Worm (Caenorhabditis elegans) whole organism, late embryonic: ENCODE data around the gene skat-1.
A peak's percentile ranks its signal among the peaks of the same experiment; 100 is the strongest.
"Not testable (repeated sequence)": the region's sequence is repeated elsewhere in the genome, so short reads cannot be mapped to it uniquely, and the experiment has no call there.

Experiments used
- C38D4.7 ChIP-seq: fragments of 200-800 bp; sonication (Bioruptor generic); optimal IDR thresholded peaks from 2 replicates; lab custom pipeline; 2018; ENCODE audit warnings: mild to moderate bottlenecking, missing genetic modification characterization, moderate library complexity, missing compliant biosample characterization
- F13H6.1 ChIP-seq: sonication (generic microtip); optimal IDR thresholded peaks from 2 replicates; lab custom pipeline; 2016; ENCODE audit warnings: missing genetic modification characterization, missing compliant biosample characterization
- Y22D7AL.16 ChIP-seq: sonication (generic microtip); optimal IDR thresholded peaks from 2 replicates; lab custom pipeline; 2016; ENCODE audit warnings: missing genetic modification characterization, missing compliant biosample characterization
- ceh-18 ChIP-seq: sonication (generic microtip); optimal IDR thresholded peaks from 2 replicates; lab custom pipeline; 2016; ENCODE audit warnings: missing genetic modification characterization, missing compliant biosample characterization
- ceh-2 ChIP-seq: sonication (generic microtip); optimal IDR thresholded peaks from 2 replicates; lab custom pipeline; 2016; ENCODE audit warnings: missing genotype, missing genetic modification characterization, missing compliant biosample characterization
- ceh-24 ChIP-seq: sonication (generic microtip); optimal IDR thresholded peaks from 2 replicates; lab custom pipeline; 2016; ENCODE audit warnings: mild to moderate bottlenecking, missing genetic modification characterization, missing compliant biosample characterization
- ceh-30 ChIP-seq: fragments of 150-350 bp; optimal IDR thresholded peaks from 2 replicates; lab custom pipeline; 2014; ENCODE audit warnings: missing biosample characterization, missing genetic modification characterization
- ceh-34 ChIP-seq: sonication (generic microtip); optimal IDR thresholded peaks from 2 replicates; lab custom pipeline; 2016; ENCODE audit warnings: mild to moderate bottlenecking, missing genetic modification characterization, missing compliant biosample characterization
- ceh-45 ChIP-seq: fragments of 200-800 bp; sonication (Bioruptor generic); IDR thresholded peaks from 2 replicates; pipeline ENCODE4 v1.3.6; 2022; ENCODE audit warnings: missing genetic modification reagents, missing genetic modification characterization, missing compliant biosample characterization
- ceh-6 ChIP-seq: fragments of 200-800 bp; sonication (Bioruptor generic); optimal IDR thresholded peaks from 2 replicates; lab custom pipeline; 2018; ENCODE audit warnings: mild to moderate bottlenecking, missing genetic modification characterization, missing compliant biosample characterization
- che-1 ChIP-seq: sonication (generic microtip); optimal IDR thresholded peaks from 2 replicates; lab custom pipeline; 2016; ENCODE audit warnings: mild to moderate bottlenecking, missing genetic modification characterization, missing compliant biosample characterization
- dve-1 ChIP-seq: sonication (generic microtip); optimal IDR thresholded peaks from 2 replicates; lab custom pipeline; 2017; ENCODE audit warnings: antibody characterized with exemption, mild to moderate bottlenecking, missing genetic modification characterization, missing compliant biosample characterization
- elt-2 ChIP-seq: sonication (generic microtip); optimal IDR thresholded peaks from 2 replicates; lab custom pipeline; 2016; ENCODE audit warnings: missing genetic modification reagents, missing genetic modification characterization, missing compliant biosample characterization
- elt-4 ChIP-seq: sonication (generic microtip); optimal IDR thresholded peaks from 2 replicates; lab custom pipeline; 2016; ENCODE audit warnings: missing genetic modification characterization, missing compliant biosample characterization
- eyg-1 ChIP-seq: sonication (generic microtip); optimal IDR thresholded peaks from 2 replicates; lab custom pipeline; 2016; ENCODE audit warnings: missing genotype, missing genetic modification characterization, missing compliant biosample characterization
- fax-1 ChIP-seq: sonication (generic microtip); optimal IDR thresholded peaks from 2 replicates; lab custom pipeline; 2016; ENCODE audit warnings: missing genotype, missing genetic modification characterization, missing compliant biosample characterization
- hlh-13 ChIP-seq: fragments of 200-800 bp; sonication (Bioruptor generic); optimal IDR thresholded peaks from 2 replicates; lab custom pipeline; 2018; ENCODE audit warnings: mild to moderate bottlenecking, missing genetic modification characterization, missing compliant biosample characterization
- hlh-15 ChIP-seq: sonication (generic microtip); optimal IDR thresholded peaks from 2 replicates; lab custom pipeline; 2016; ENCODE audit warnings: missing genetic modification characterization, missing compliant biosample characterization
- hlh-6 ChIP-seq: sonication (generic microtip); optimal IDR thresholded peaks from 2 replicates; lab custom pipeline; 2016; ENCODE audit warnings: missing genotype, missing genetic modification characterization, missing compliant biosample characterization
- hlh-8 ChIP-seq: sonication (generic microtip); optimal IDR thresholded peaks from 2 replicates; lab custom pipeline; 2016; ENCODE audit warnings: missing genotype, missing genetic modification characterization, missing compliant biosample characterization
- lim-6 ChIP-seq: sonication (generic microtip); optimal IDR thresholded peaks from 2 replicates; lab custom pipeline; 2016; ENCODE audit warnings: missing genetic modification characterization, missing compliant biosample characterization
- mec-3 ChIP-seq: sonication (generic microtip); optimal IDR thresholded peaks from 2 replicates; lab custom pipeline; 2016; ENCODE audit warnings: borderline replicate concordance, missing genetic modification characterization, missing compliant biosample characterization
- nfya-1 ChIP-seq: sonication (generic microtip); optimal IDR thresholded peaks from 2 replicates; lab custom pipeline; 2017; ENCODE audit warnings: missing genetic modification characterization, mild to moderate bottlenecking, missing compliant biosample characterization, antibody characterized with exemption, moderate library complexity
- nhr-11 ChIP-seq: fragments of 150-350 bp; optimal IDR thresholded peaks from 2 replicates; lab custom pipeline; 2014; ENCODE audit warnings: missing biosample characterization, missing genetic modification characterization
- npax-4 ChIP-seq: sonication (generic microtip); optimal IDR thresholded peaks from 2 replicates; lab custom pipeline; 2016; ENCODE audit warnings: missing genetic modification characterization, missing compliant biosample characterization
- odd-2 ChIP-seq: sonication (generic microtip); optimal IDR thresholded peaks from 2 replicates; lab custom pipeline; 2017; ENCODE audit warnings: antibody characterized with exemption, mild to moderate bottlenecking, missing genetic modification characterization, missing compliant biosample characterization
- pag-3 ChIP-seq: sonication (generic microtip); optimal IDR thresholded peaks from 2 replicates; lab custom pipeline; 2016; ENCODE audit warnings: missing compliant biosample characterization, missing genetic modification characterization, borderline replicate concordance
- pat-9 ChIP-seq: fragments of 200-800 bp; sonication (Bioruptor generic); optimal IDR thresholded peaks from 2 replicates; lab custom pipeline; 2018; ENCODE audit warnings: mild to moderate bottlenecking, missing genetic modification characterization, moderate library complexity, missing compliant biosample characterization
- pax-1 ChIP-seq: fragments of 150-350 bp; optimal IDR thresholded peaks from 2 replicates; lab custom pipeline; 2014; ENCODE audit warnings: missing biosample characterization, missing genetic modification characterization
- pha-2 ChIP-seq: sonication (generic microtip); optimal IDR thresholded peaks from 2 replicates; lab custom pipeline; 2017; ENCODE audit warnings: mild to moderate bottlenecking, missing genetic modification characterization, missing compliant biosample characterization
- pha-4 ChIP-seq: fragments of 150-350 bp; optimal IDR thresholded peaks from 2 replicates; lab custom pipeline; 2018; ENCODE audit warnings: missing biosample characterization, missing genetic modification reagents, missing genetic modification characterization
- pqm-1 ChIP-seq: sonication (generic microtip); optimal IDR thresholded peaks from 2 replicates; lab custom pipeline; 2016; ENCODE audit warnings: missing genetic modification characterization, missing compliant biosample characterization
- rnt-1 ChIP-seq: sonication (generic microtip); optimal IDR thresholded peaks from 2 replicates; lab custom pipeline; 2016; ENCODE audit warnings: missing genetic modification characterization, missing compliant biosample characterization
- sox-2 ChIP-seq: fragments of 200-800 bp; sonication (Bioruptor generic); IDR thresholded peaks from 2 replicates; pipeline ENCODE4 v1.3.6; 2022; ENCODE audit warnings: missing genetic modification reagents, missing genetic modification characterization, missing compliant biosample characterization
- sox-4 ChIP-seq: sonication (generic microtip); optimal IDR thresholded peaks from 2 replicates; lab custom pipeline; 2017; ENCODE audit warnings: mild to moderate bottlenecking, missing genetic modification characterization, inconsistent platforms, missing compliant biosample characterization
- unc-55 ChIP-seq: sonication (generic microtip); optimal IDR thresholded peaks from 2 replicates; lab custom pipeline; 2017; ENCODE audit warnings: missing biosample characterization, missing genetic modification reagents, missing genetic modification characterization
- unc-86 ChIP-seq: sonication (generic microtip); optimal IDR thresholded peaks from 2 replicates; lab custom pipeline; 2016; ENCODE audit warnings: missing genetic modification characterization, missing compliant biosample characterization

skat-1 gene

DNA sequence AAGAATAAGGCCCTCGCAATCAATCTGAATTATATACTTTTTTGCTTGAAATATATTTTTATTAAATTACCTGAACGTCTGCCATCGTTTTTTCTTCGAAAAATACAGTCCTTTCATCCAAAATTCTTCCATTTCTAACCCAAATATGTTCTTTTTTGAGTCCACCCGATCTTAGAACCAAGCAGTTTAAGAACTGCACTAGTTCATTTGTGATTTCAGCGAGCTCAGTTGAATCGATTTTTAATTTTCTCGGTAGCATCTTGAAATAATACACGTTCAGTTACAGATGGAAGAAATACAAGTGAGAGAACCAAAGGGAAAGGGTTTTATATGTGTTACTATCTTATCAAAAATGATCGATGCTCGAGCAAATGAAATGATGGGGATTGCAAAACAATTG lies 2.9 kb upstream of the skat-1 start, which contains the start of gene F59B2.3:
Gene F59B2.3 (minus strand): TSS at position 259 of the 400 bp plus-strand sequence.
- TF ChIP-seq hlh-13: no peak
- no peak for TF ChIP-seq C38D4.7 (GFP tag; lab: Kevin White, UChicago)
- no peak for TF ChIP-seq ceh-45 (GFP tag; lab: Robert Waterston, UW)
- no peak for TF ChIP-seq dve-1 (tag; lab: Kevin White, UChicago)
- TF ChIP-seq pqm-1 (tag; lab: Kevin White, UChicago): no peak
- no peak for TF ChIP-seq hlh-15 (tag; lab: Kevin White, UChicago)
- TF ChIP-seq ceh-6 (GFP tag; lab: Kevin White, UChicago): no peak
- no peak for TF ChIP-seq sox-4 (tag; lab: Kevin White, UChicago)

- TF ChIP-seq pha-2 (tag; lab: Kevin White, UChicago): no peak
- TF ChIP-seq che-1 (tag; lab: Kevin White, UChicago): no peak
- no peak for TF ChIP-seq unc-55
- TF ChIP-seq sox-2 (GFP tag; lab: Robert Waterston, UW): no peak
- no peak for TF ChIP-seq ceh-24 (tag; lab: Kevin White, UChicago)
- TF ChIP-seq, all 69 proteins: peak for 0
Observed at ce11 chrIII:8998884-8999283, 2.3 kb upstream of the skat-1 start.

DNA sequence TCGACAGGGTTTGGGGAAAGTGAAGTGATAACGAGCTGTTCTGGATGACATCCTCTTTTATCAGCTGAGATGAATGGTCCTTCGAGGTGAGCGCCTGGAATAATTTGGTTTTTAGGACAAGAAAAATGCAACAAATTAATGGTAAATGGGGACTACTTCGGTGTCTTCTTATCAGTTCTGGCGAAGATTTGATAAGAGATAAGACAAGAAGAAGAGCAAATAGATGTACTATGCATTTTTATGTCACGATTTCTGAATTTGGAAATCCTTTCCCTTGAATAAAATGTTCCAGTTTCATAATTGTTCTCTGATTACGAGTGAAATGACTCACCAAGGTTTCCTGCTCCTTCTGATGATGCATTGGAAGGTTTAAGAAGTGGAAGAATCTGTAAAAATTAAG lies 1.2 kb upstream of the skat-1 start:
- no peak for TF ChIP-seq pax-1 (tag; lab: Kevin White, UChicago)
- no peak for TF ChIP-seq pag-3
- TF ChIP-seq elt-2: peak; percentile 88
- no peak for TF ChIP-seq hlh-8
- TF ChIP-seq, all 69 proteins: peak for 1

- TF ChIP-seq fax-1 (tag; lab: Kevin White, UChicago); rnt-1 (tag; lab: Kevin White, UChicago); pag-3: not testable (repeated sequence)
- TF ChIP-seq, all 69 proteins: peak for 0; not testable (repeated sequence) for 69
Observed at ce11 chrIII:8989752-8990151, 6.8 kb downstream of the skat-1 start, which contains the start of gene R08D7.7. Gene R08D7.7 (plus strand): TSS chrIII:8990052.

DNA sequence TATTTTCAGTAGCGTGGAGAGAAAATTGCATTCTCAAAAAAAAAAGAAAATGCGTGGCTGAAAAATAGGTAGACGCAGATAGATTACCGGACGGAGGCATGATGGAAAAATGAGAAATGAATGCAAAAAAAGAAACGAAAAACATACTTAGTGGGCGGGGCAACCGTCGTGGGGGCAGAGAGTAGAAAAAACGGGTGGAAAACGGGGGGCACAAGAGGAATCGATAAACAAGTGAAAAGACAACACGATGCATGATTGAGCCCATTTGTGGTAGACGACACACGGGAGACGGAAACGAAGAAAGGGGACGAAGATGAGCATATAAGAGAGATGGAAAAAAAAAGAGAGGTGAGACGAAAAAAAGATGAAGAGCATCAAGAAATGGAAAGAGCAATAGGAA lies 8.0 kb downstream of the skat-1 start:
- TF ChIP-seq ceh-2 (tag; lab: Kevin White, UChicago) (no peak), odd-2 (tag; lab: Kevin White, UChicago) (no peak), eyg-1 (tag; lab: Kevin White, UChicago) (no peak), pha-4 (no peak), rnt-1 (tag; lab: Kevin White, UChicago) (no peak), nhr-11 (tag; lab: Kevin White, UChicago) (no peak), elt-4 (tag; lab: Kevin White, UChicago) (no peak), pag-3 (no peak), F13H6.1 (tag; lab: Kevin White, UChicago) (no peak), mec-3 (tag; lab: Kevin White, UChicago) (no peak), elt-2 (no peak), ceh-34 (no peak), ceh-30 (tag; lab: Kevin White, UChicago) (no peak)

- no peak for TF ChIP-seq elt-2
- no peak for TF ChIP-seq Y22D7AL.16
- TF ChIP-seq pat-9 (tag; lab: Kevin White, UChicago): no peak
- no peak for TF ChIP-seq dve-1 (tag; lab: Kevin White, UChicago)
- no peak for TF ChIP-seq ceh-34
- no peak for TF ChIP-seq ceh-18
- no peak for TF ChIP-seq che-1 (tag; lab: Kevin White, UChicago)
- TF ChIP-seq nfya-1 (tag; lab: Kevin White, UChicago): no peak
- TF ChIP-seq lim-6 (tag; lab: Kevin White, UChicago): no peak
- no peak for TF ChIP-seq npax-4
- no peak for TF ChIP-seq unc-86 (tag; lab: Kevin White, UChicago)
- TF ChIP-seq hlh-6 (tag; lab: Kevin White, UChicago): no peak
Observed at ce11 chrIII:8988061-8988460, 8.5 kb downstream of the skat-1 start.
